Worm (Caenorhabditis elegans): ENCODE measurements around the gene F38E11.6.

DNA sequence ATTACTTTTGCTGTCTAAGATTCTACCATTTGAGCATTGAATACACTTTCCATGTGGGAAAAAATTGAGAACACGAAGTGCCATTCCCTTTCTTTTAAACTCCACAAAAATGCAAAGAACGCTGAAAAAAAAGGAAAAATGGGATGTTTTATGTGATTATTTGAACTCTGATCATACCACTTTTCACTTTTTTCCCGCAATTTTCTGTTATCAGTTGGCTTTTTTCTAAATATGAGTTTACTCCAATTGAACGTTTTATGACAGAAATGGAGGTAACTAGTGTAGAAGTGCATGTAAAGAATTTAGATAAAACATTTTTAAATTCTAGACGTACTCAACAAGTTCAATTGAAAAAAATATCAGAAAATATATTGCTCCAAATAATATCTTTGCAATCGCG is 25.9 kb downstream of the F38E11.6 start:
- TF ChIP-seq ztf-23 (GFP tag; IDR thresholded peaks at IDR 0.05) (no peak), T22C8.4 (GFP tag; IDR thresholded peaks at IDR 0.05) (no peak), ref-1 (GFP tag; conservative IDR thresholded peaks at IDR 0.05) (no peak), cog-1 (tag; optimal IDR thresholded peaks at IDR 0.05) (no peak), tab-1 (GFP tag; IDR thresholded peaks at IDR 0.05) (no peak), ztf-29 (GFP tag; IDR thresholded peaks at IDR 0.05) (no peak)
